Worm (Caenorhabditis elegans): ENCODE measurements around the gene F09B12.3.

DNA sequence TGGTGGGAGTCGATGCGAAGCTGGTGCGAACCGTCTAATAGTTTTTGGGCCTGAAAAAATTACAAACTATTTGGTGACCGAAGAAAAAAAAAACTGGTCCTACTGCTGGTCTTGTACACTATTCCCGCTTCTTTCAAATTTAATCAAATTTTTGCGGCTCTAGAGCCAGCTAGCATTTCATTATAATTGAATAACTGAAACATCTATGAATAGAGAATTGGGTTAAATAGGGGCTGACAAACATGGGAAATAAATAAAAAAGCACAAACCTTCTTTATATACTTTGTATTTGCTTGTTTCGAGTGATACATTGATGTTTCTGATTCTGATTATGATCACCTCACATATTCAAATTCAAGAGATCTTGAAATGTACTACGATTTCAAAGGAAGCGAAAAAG lies 27.4 kb upstream of the F09B12.3 start:
- TF ChIP-seq nhr-129 (tag; optimal IDR thresholded peaks at IDR 0.05) = no peak
- no peak for TF ChIP-seq sma-9 (GFP tag; optimal IDR thresholded peaks at IDR 0.05)
- no peak for TF ChIP-seq sma-9 (tag; optimal IDR thresholded peaks at IDR 0.05)
- TF ChIP-seq nhr-11 (tag; optimal IDR thresholded peaks at IDR 0.05) = no peak
- TF ChIP-seq Y55F3AM.14 (GFP tag; optimal IDR thresholded peaks at IDR 0.05) = no peak
- TF ChIP-seq ztf-1 (GFP tag; conservative IDR thresholded peaks at IDR 0.05) = no peak
- TF ChIP-seq nhr-25 (tag; optimal IDR thresholded peaks at IDR 0.05) = no peak
- TF ChIP-seq mdl-1 (tag; optimal IDR thresholded peaks at IDR 0.05) = no peak

Measured in whole organism, L2 larva.